Worm (Caenorhabditis elegans) whole organism, young adult: ENCODE results near the gene spe-43.

ENCODE experiments used
- B0336.3 ChIP-seq: fragments of 200-800 bp; sonication (Bioruptor generic); IDR thresholded peaks from 2 replicates; pipeline ENCODE4 v1.3.6; 2022; ENCODE audit warnings: missing genetic modification characterization, missing compliant biosample characterization
- C06A6.2 ChIP-seq: fragments of 200-800 bp; sonication (Bioruptor generic); conservative IDR thresholded peaks from 2 replicates; pipeline ENCODE4 v1.3.6; 2022; ENCODE audit warnings: missing genetic modification characterization, missing compliant biosample characterization
- D2030.7 ChIP-seq: fragments of 200-800 bp; sonication (Bioruptor generic); IDR thresholded peaks from 2 replicates; pipeline ENCODE4 v1.3.6; 2022; ENCODE audit warnings: missing genetic modification reagents, missing genetic modification characterization, missing compliant biosample characterization
- F52B5.7 ChIP-seq: sonication (generic microtip); optimal IDR thresholded peaks from 2 replicates; lab custom pipeline; 2016; ENCODE audit warnings: mild to moderate bottlenecking, missing genetic modification characterization, missing compliant biosample characterization
- F57A8.1 ChIP-seq: fragments of 200-800 bp; sonication (Bioruptor generic); optimal IDR thresholded peaks from 2 replicates; lab custom pipeline; 2018; ENCODE audit warnings: mild to moderate bottlenecking, missing genetic modification characterization, moderate library complexity, missing compliant biosample characterization
- Y53F4B.3 ChIP-seq: fragments of 200-800 bp; sonication (Bioruptor generic); IDR thresholded peaks from 2 replicates; pipeline ENCODE4 v1.3.6; 2022; ENCODE audit warnings: missing genetic modification reagents, missing genetic modification characterization, missing compliant biosample characterization
- Y95B8A.8 ChIP-seq: fragments of 200-800 bp; sonication (Bioruptor generic); IDR thresholded peaks from 2 replicates; pipeline ENCODE4 v1.3.6; 2022; ENCODE audit warnings: missing genetic modification reagents, missing genetic modification characterization, missing compliant biosample characterization
- akir-1 ChIP-seq: fragments of 200-800 bp; sonication (Bioruptor generic); optimal IDR thresholded peaks from 2 replicates; lab custom pipeline; 2018; ENCODE audit warnings: mild to moderate bottlenecking, missing genetic modification characterization, moderate library complexity, missing compliant biosample characterization
- atf-7 ChIP-seq: sonication (generic microtip); optimal IDR thresholded peaks from 2 replicates; lab custom pipeline; 2017; ENCODE audit warnings: mild to moderate bottlenecking, missing genetic modification characterization, missing compliant biosample characterization
- athp-1 ChIP-seq: sonication (generic microtip); optimal IDR thresholded peaks from 2 replicates; lab custom pipeline; 2017; ENCODE audit warnings: mild to moderate bottlenecking, missing genetic modification characterization, missing compliant biosample characterization
- ceh-40 ChIP-seq: fragments of 200-800 bp; sonication (Bioruptor generic); IDR thresholded peaks from 2 replicates; pipeline ENCODE4 v1.3.6; 2022; ENCODE audit warnings: missing genetic modification characterization, missing compliant biosample characterization
- ceh-79 ChIP-seq: sonication (generic microtip); optimal IDR thresholded peaks from 2 replicates; lab custom pipeline; 2017; ENCODE audit warnings: mild to moderate bottlenecking, missing genetic modification characterization, missing compliant biosample characterization
- chd-7 ChIP-seq: sonication (generic microtip); optimal IDR thresholded peaks from 2 replicates; lab custom pipeline; 2016; ENCODE audit warnings: mild to moderate bottlenecking, missing genetic modification characterization, moderate library complexity, missing compliant biosample characterization
- egl-44 ChIP-seq: fragments of 200-800 bp; sonication (Bioruptor generic); IDR thresholded peaks from 2 replicates; pipeline ENCODE4 v1.3.6; 2022; ENCODE audit warnings: missing genetic modification reagents, missing genetic modification characterization, missing compliant biosample characterization
- ets-4 ChIP-seq: fragments of 200-800 bp; sonication (Bioruptor generic); optimal IDR thresholded peaks from 2 replicates; lab custom pipeline; 2018; ENCODE audit warnings: mild to moderate bottlenecking, missing genetic modification characterization, missing compliant biosample characterization
- gei-17 ChIP-seq: fragments of 200-800 bp; sonication (Bioruptor generic); optimal IDR thresholded peaks from 2 replicates; lab custom pipeline; 2018; ENCODE audit warnings: mild to moderate bottlenecking, missing genetic modification characterization, missing compliant biosample characterization
- hmg-1.2 ChIP-seq: fragments of 200-800 bp; sonication (Bioruptor generic); IDR thresholded peaks from 2 replicates; pipeline ENCODE4 v1.3.6; 2022; ENCODE audit warnings: missing genetic modification reagents, missing genetic modification characterization, missing compliant biosample characterization
- lin-26 ChIP-seq: fragments of 200-800 bp; sonication (Bioruptor generic); IDR thresholded peaks from 2 replicates; pipeline ENCODE4 v1.3.6; 2022; ENCODE audit warnings: missing genetic modification reagents, missing genetic modification characterization, missing compliant biosample characterization
- lin-40 ChIP-seq: sonication (generic microtip); optimal IDR thresholded peaks from 2 replicates; lab custom pipeline; 2016; ENCODE audit warnings: missing genetic modification characterization, mild to moderate bottlenecking, missing compliant biosample characterization, missing genotype, missing genetic modification reagents
- lin-54 ChIP-seq: fragments of 200-800 bp; sonication (Bioruptor generic); optimal IDR thresholded peaks from 2 replicates; lab custom pipeline; 2018; ENCODE audit warnings: mild to moderate bottlenecking, missing genetic modification characterization, missing compliant biosample characterization
- lsl-1 ChIP-seq: fragments of 200-800 bp; sonication (Bioruptor generic); optimal IDR thresholded peaks from 2 replicates; lab custom pipeline; 2018; ENCODE audit warnings: mild to moderate bottlenecking, missing genetic modification characterization, moderate library complexity, missing compliant biosample characterization
- lsy-27 ChIP-seq: sonication (generic microtip); optimal IDR thresholded peaks from 2 replicates; lab custom pipeline; 2017; ENCODE audit warnings: missing genetic modification characterization, mild to moderate bottlenecking, missing compliant biosample characterization, antibody characterized with exemption, missing genotype, borderline replicate concordance; ENCODE audit not compliant: insufficient read depth
- madf-8 ChIP-seq: fragments of 200-800 bp; sonication (Bioruptor generic); conservative IDR thresholded peaks from 2 replicates; pipeline ENCODE4 v1.3.6; 2022; ENCODE audit warnings: missing genetic modification reagents, missing genetic modification characterization, missing compliant biosample characterization
- nfya-1 ChIP-seq: sonication (generic microtip); optimal IDR thresholded peaks from 2 replicates; lab custom pipeline; 2017; ENCODE audit warnings: antibody characterized with exemption, missing compliant biosample characterization, missing genetic modification characterization, borderline replicate concordance; ENCODE audit not compliant: insufficient read depth
- nfyb-1 ChIP-seq: fragments of 200-800 bp; sonication (Bioruptor generic); IDR thresholded peaks from 2 replicates; pipeline ENCODE4 v1.3.6; 2022; ENCODE audit warnings: missing genetic modification reagents, missing genetic modification characterization, missing compliant biosample characterization
- nhr-120 ChIP-seq: fragments of 200-800 bp; sonication (Bioruptor generic); IDR thresholded peaks from 2 replicates; pipeline ENCODE4 v1.3.6; 2022; ENCODE audit warnings: missing genetic modification characterization, missing compliant biosample characterization
- nhr-179 ChIP-seq: sonication (generic microtip); optimal IDR thresholded peaks from 2 replicates; lab custom pipeline; 2016; ENCODE audit warnings: mild to moderate bottlenecking, missing genetic modification characterization, missing compliant biosample characterization
- nhr-80 ChIP-seq: sonication (generic microtip); optimal IDR thresholded peaks from 2 replicates; lab custom pipeline; 2016; ENCODE audit warnings: missing genetic modification characterization, missing compliant biosample characterization
- rec-8 ChIP-seq, 2 experiments: sonication (generic microtip); optimal IDR thresholded peaks; 2 replicates each; lab custom pipeline; 2016; ENCODE audit warnings: mild to moderate bottlenecking in 2 of 2, missing genetic modification characterization in 2 of 2, missing genetic modification reagents in 2 of 2, missing genotype in 2 of 2, missing biosample characterization in 1 of 2, missing compliant biosample characterization in 1 of 2, moderate library complexity in 1 of 2
- rpc-1 ChIP-seq, 2 experiments: fragments of 150-350 bp in 1 of 2; sonication (generic microtip) in 1 of 2; optimal IDR thresholded peaks; 2 replicates each; lab custom pipeline; 2014 to 2018; ENCODE audit warnings: missing biosample characterization in 1 of 2, missing genetic modification characterization in 1 of 2, missing genetic modification reagents in 1 of 2, missing genotype in 1 of 2
- snpc-1.3 ChIP-seq: sonication (generic microtip); optimal IDR thresholded peaks from 2 replicates; lab custom pipeline; 2017; ENCODE audit warnings: missing genetic modification characterization, mild to moderate bottlenecking, missing compliant biosample characterization, antibody characterized with exemption, moderate library complexity, missing genotype, missing genetic modification reagents; ENCODE audit not compliant: insufficient read depth
- tbp1 ChIP-seq: fragments of 200-800 bp; sonication (Bioruptor generic); optimal IDR thresholded peaks from 2 replicates; lab custom pipeline; 2018; ENCODE audit warnings: mild to moderate bottlenecking, missing genetic modification characterization, missing compliant biosample characterization
- xnd-1 ChIP-seq: sonication (generic microtip); optimal IDR thresholded peaks from 2 replicates; lab custom pipeline; 2016; ENCODE audit warnings: missing genotype, missing genetic modification reagents, missing genetic modification characterization, missing compliant biosample characterization
- ztf-22 ChIP-seq: fragments of 200-800 bp; sonication (Bioruptor generic); optimal IDR thresholded peaks from 2 replicates; lab custom pipeline; 2018; ENCODE audit warnings: mild to moderate bottlenecking, missing genetic modification characterization, moderate library complexity, missing compliant biosample characterization
- ztf-28 ChIP-seq: fragments of 200-800 bp; sonication (Bioruptor generic); IDR thresholded peaks from 2 replicates; pipeline ENCODE4 v1.3.6; 2022; ENCODE audit warnings: missing genetic modification reagents, missing genetic modification characterization, missing compliant biosample characterization
- ztf-6 ChIP-seq: fragments of 200-800 bp; sonication (Bioruptor generic); IDR thresholded peaks from 2 replicates; pipeline ENCODE4 v1.3.6; 2022; ENCODE audit warnings: missing genetic modification reagents, missing genetic modification characterization, missing compliant biosample characterization

The spe-43 gene

DNA sequence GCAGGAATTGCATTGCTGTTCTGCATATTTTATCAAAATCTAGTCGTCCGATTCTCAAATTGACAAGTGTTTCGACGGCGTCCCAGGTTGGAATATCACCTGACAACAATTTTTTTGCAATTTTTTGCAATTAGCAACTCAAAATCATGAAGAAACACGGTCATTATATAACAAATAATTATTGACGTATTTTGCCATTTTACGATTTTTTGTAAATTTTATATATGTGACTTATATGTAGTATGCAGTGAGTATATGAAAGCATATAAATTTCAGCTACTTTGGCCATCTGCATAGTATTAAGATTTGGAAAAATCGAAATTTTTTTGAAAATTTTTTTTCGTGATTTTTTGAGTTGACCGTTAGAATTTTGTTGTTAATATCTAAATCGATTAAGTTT, 38.6 kb upstream of the spe-43 start, which contains the start of gene F58D2.3:
TSS of gene F58D2.3 (minus strand) at position 101 of the 400 bp plus-strand sequence.
- TF ChIP-seq madf-8 (GFP tag; lab: Robert Waterston, UW), result no peak
- no peak for TF ChIP-seq athp-1 (tag; lab: Kevin White, UChicago)
- no peak for TF ChIP-seq ets-4 (GFP tag; lab: Kevin White, UChicago)
- no peak for TF ChIP-seq nhr-179 (tag; lab: Kevin White, UChicago)
- TF ChIP-seq akir-1, result no peak
- no peak for TF ChIP-seq rec-8 (tag; optimal IDR thresholded peaks at IDR 0.05; lab: Kevin White, UChicago)
- TF ChIP-seq nhr-120 (GFP tag; lab: Robert Waterston, UW), result no peak
- no peak for TF ChIP-seq lin-26 (GFP tag; lab: Robert Waterston, UW)
- TF ChIP-seq Y95B8A.8 (GFP tag; lab: Robert Waterston, UW), result no peak
- no peak for TF ChIP-seq snpc-1.3 (tag; lab: Kevin White, UChicago)
- TF ChIP-seq F57A8.1 (GFP tag; lab: Kevin White, UChicago), result no peak
- TF ChIP-seq lin-54 (GFP tag; lab: Kevin White, UChicago), result no peak
- TF ChIP-seq lin-40 (tag; lab: Kevin White, UChicago), result no peak
- no peak for TF ChIP-seq F52B5.7
- TF ChIP-seq atf-7 (tag; lab: Kevin White, UChicago), result no peak
- no peak for TF ChIP-seq egl-44 (GFP tag; lab: Robert Waterston, UW)
- TF ChIP-seq lsl-1 (GFP tag; lab: Kevin White, UChicago), result no peak
- no peak for TF ChIP-seq lsy-27

DNA sequence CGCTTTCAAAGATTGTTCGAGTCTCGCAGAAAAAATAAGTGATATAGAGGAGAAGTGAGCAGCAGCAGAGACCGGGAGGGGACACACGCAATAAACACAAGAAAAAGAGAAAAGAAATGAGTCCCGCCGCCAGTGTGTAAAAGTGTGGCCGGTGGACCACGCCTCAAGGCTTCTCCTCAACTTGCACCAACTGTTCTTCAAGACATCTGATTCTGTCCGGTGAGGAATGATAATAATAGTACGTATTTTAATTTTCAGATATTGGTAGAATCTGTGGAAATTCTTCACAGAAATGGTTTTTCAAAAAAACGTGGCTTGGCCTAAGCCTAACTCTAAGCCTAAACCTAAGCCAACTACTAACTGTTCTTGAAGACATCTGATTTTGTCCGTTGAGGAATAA, 37.1 kb upstream of the spe-43 start, which contains the start of gene lev-1:
TSS of gene lev-1 (minus strand) at position 101 of the 400 bp plus-strand sequence.
- TF ChIP-seq tbp1, result no peak
- TF ChIP-seq xnd-1 (tag; lab: Kevin White, UChicago), result no peak
- no peak for TF ChIP-seq ztf-28 (GFP tag; lab: Robert Waterston, UW)
- no peak for TF ChIP-seq hmg-1.2
- TF ChIP-seq ceh-40 (GFP tag; lab: Robert Waterston, UW), result no peak
- TF ChIP-seq nhr-179 (tag; lab: Kevin White, UChicago), result no peak
- no peak for TF ChIP-seq Y53F4B.3 (GFP tag; lab: Robert Waterston, UW)
- TF ChIP-seq lin-54 (GFP tag; lab: Kevin White, UChicago), result no peak
- no peak for TF ChIP-seq ztf-22
- TF ChIP-seq nfyb-1, result no peak
- no peak for TF ChIP-seq nhr-80 (tag; lab: Kevin White, UChicago)
- TF ChIP-seq C06A6.2, result no peak
- no peak for TF ChIP-seq ceh-79
- no peak for TF ChIP-seq gei-17 (GFP tag; lab: Kevin White, UChicago)
- TF ChIP-seq athp-1 (tag; lab: Kevin White, UChicago), result no peak
- no peak for TF ChIP-seq B0336.3 (GFP tag; lab: Robert Waterston, UW)
- TF ChIP-seq ztf-6 (GFP tag; lab: Robert Waterston, UW), result no peak

DNA sequence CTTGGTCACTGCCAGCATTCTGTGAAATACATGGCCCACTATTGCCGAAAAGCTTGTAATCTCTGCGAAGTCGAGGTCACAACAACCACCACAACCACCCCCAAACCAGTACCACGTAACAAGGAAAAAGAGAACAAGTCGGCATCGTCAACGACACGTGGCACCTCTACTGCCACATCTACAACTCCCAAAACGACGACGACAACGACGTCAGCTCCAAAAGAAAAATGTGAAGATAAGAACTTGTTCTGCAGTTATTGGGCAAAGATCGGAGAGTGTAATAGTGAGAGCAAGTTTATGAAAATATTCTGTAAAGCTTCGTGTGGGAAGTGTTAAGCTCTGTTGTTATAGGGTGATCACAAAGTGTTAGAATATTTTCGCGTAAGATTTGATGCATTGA, 31.2 kb upstream of the spe-43 start:
- TF ChIP-seq nfya-1 (tag; lab: Kevin White, UChicago), result no peak
- TF ChIP-seq D2030.7, result no peak
- TF ChIP-seq rpc-1 (optimal IDR thresholded peaks at IDR 0.05; lab: Kevin White, UChicago), result no peak
- no peak for TF ChIP-seq rpc-1 (tag; optimal IDR thresholded peaks at IDR 0.05; lab: Kevin White, UChicago)
- TF ChIP-seq chd-7 (tag; lab: Kevin White, UChicago), result no peak
